Fruit fly (Drosophila melanogaster) S2 (cell line): ENCODE measurements around the gene CG46281.

Experiments
- CG8478 ChIP-seq: fragments of >200 bp; optimal IDR thresholded peaks from 2 replicates; lab custom pipeline; 2018
- CTCF ChIP-seq, 2 experiments: fragments of >200 bp; optimal IDR thresholded peaks; 2 replicates each; lab custom pipeline; 2018

DNA sequence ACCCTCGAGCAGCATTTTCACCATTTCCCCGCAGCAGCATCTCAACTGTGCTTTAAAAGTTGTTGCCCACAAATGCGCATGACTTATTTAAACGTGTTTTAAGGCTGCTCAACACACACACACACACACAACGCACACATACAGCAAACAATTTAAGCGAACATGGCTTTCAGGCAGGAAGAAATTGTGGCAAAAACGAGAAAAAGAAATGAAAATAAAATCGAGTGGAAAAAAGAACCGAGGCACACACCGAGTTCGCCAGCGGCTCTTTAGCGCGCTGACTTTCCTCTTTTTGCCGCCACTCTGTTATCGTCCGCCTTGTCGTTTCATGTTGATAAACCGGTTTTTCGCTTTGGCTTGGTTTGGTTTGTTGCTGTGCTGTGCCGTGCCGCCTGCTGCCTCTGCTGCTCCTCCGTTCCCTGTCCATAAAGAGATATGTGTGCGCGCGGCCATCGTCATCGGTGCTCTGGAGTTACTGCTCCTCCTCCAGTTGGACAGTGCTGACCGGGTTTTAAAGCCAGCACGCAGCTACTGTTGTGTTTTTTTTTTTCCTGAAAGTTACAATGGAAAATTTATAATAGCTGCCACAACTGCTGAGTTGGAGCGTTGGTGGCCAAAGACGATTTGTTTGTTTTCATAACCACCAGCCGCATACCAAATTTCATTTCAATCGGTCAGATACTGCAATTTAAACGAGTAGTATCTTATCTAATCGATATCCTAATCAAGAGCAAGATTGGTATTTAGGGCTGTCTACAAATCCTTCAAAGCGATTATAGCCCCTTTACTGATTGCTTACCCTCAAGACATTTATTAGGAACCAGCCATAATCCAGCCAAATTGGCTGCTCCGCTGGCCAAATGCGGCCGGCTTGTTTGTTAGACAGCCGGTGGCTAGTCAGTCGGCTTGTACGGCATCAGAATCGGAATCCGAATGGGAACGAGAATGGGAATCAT lies 14.0 kb downstream of the CG46281 start:
- TF ChIP-seq CG8478 (no peak), CTCF (optimal IDR thresholded peaks at IDR 0.05; lab: Kevin White, UChicago) (no peak)
